Worm (Caenorhabditis elegans): Measurements from ENCODE around the gene C32C4.16.
A peak's percentile ranks its signal among the peaks of the same experiment; 100 is the strongest.

Gene C32C4.16

ce11 chrV:10659343-10659742, 12.0 kb downstream of the C32C4.16 start:
- no peak for TF ChIP-seq R02D3.7 (tag; optimal IDR thresholded peaks at IDR 0.05)
- TF ChIP-seq F13H6.1 (tag; optimal IDR thresholded peaks at IDR 0.05), result no peak
- no peak for TF ChIP-seq mdl-1 (tag; optimal IDR thresholded peaks at IDR 0.05)
- no peak for TF ChIP-seq fos-1 (tag; optimal IDR thresholded peaks at IDR 0.05)
- no peak for TF ChIP-seq C34F6.9 (tag; optimal IDR thresholded peaks at IDR 0.05)
- no peak for TF ChIP-seq unc-62 (GFP tag; optimal IDR thresholded peaks at IDR 0.05)
- no peak for TF ChIP-seq nhr-25 (tag; optimal IDR thresholded peaks at IDR 0.05)
- TF ChIP-seq peb-1 (tag; optimal IDR thresholded peaks at IDR 0.05), result no peak
- no peak for TF ChIP-seq ceh-82 (tag; optimal IDR thresholded peaks at IDR 0.05)
- TF ChIP-seq nhr-12 (tag; optimal IDR thresholded peaks at IDR 0.05), result no peak
- TF ChIP-seq nhr-23 (tag; optimal IDR thresholded peaks at IDR 0.05), result no peak
- TF ChIP-seq dmd-4 (tag; optimal IDR thresholded peaks at IDR 0.05), result no peak
- TF ChIP-seq sma-9 (GFP tag; optimal IDR thresholded peaks at IDR 0.05), result no peak
- TF ChIP-seq sma-9 (tag; optimal IDR thresholded peaks at IDR 0.05), result no peak
- TF ChIP-seq nhr-6 (tag; optimal IDR thresholded peaks at IDR 0.05), result no peak
- no peak for TF ChIP-seq nhr-11 (tag; optimal IDR thresholded peaks at IDR 0.05)

- TF ChIP-seq mdl-1 (tag; optimal IDR thresholded peaks at IDR 0.05), result no peak
- TF ChIP-seq unc-55 (GFP tag; optimal IDR thresholded peaks at IDR 0.05), result peak; percentile 43
- TF ChIP-seq nhr-129 (tag; optimal IDR thresholded peaks at IDR 0.05), result peak; percentile 37
- peak in 1 of 2 experiments; percentile 71 for TF ChIP-seq lsy-2 (tag; optimal IDR thresholded peaks at IDR 0.05)
- TF ChIP-seq ztf-4 (tag; optimal IDR thresholded peaks at IDR 0.05), result no peak
- TF ChIP-seq Y55F3AM.14 (GFP tag; optimal IDR thresholded peaks at IDR 0.05), result no peak
- TF ChIP-seq lin-13 (GFP tag; optimal IDR thresholded peaks at IDR 0.05), result no peak
- no peak for TF ChIP-seq nhr-10 (tag; optimal IDR thresholded peaks at IDR 0.05)
- TF ChIP-seq C34F6.9 (tag; optimal IDR thresholded peaks at IDR 0.05), result peak; percentile 31
- TF ChIP-seq gmeb-1 (tag; optimal IDR thresholded peaks at IDR 0.05), result peak; percentile 73
- TF ChIP-seq fos-1 (tag; optimal IDR thresholded peaks at IDR 0.05), result no peak
Measured at ce11 chrV:10661417-10661945, 14.1 kb downstream of the C32C4.16 start, which contains the start of gene sqv-4. Gene sqv-4, minus strand, starts transcription at chrV:10661467.

- TF ChIP-seq C34F6.9 (tag; optimal IDR thresholded peaks at IDR 0.05) (no peak), skn-1 (tag; optimal IDR thresholded peaks at IDR 0.05) (no peak), blmp-1 (tag; optimal IDR thresholded peaks at IDR 0.05; ENCODE audit: insufficient read depth) (peak; percentile 79), crh-2 (tag; optimal IDR thresholded peaks at IDR 0.05) (no peak), nhr-11 (tag; optimal IDR thresholded peaks at IDR 0.05) (no peak)
Measured at ce11 chrV:10662000-10662399, 14.6 kb downstream of the C32C4.16 start.

- TF ChIP-seq nhr-10 (tag; optimal IDR thresholded peaks at IDR 0.05) (no peak), mab-5 (tag; optimal IDR thresholded peaks at IDR 0.05) (no peak), elt-3 (tag; optimal IDR thresholded peaks at IDR 0.05) (no peak), ZK546.5 (tag; optimal IDR thresholded peaks at IDR 0.05) (no peak), nhr-6 (tag; optimal IDR thresholded peaks at IDR 0.05) (no peak), nhr-25 (tag; optimal IDR thresholded peaks at IDR 0.05) (no peak)
Measured at ce11 chrV:10664271-10664670, 16.9 kb downstream of the C32C4.16 start.

ce11 chrV:10667284-10667683, 19.9 kb downstream of the C32C4.16 start, which contains the start of gene twk-12:
Gene twk-12, plus strand, starts transcription at chrV:10667584.
- TF ChIP-seq nhr-237 (tag; optimal IDR thresholded peaks at IDR 0.05) (no peak), unc-39 (tag; optimal IDR thresholded peaks at IDR 0.05) (no peak), lin-11 (tag; optimal IDR thresholded peaks at IDR 0.05) (no peak), ama-1 (optimal IDR thresholded peaks at IDR 0.05) (no peak), lin-13 (GFP tag; optimal IDR thresholded peaks at IDR 0.05) (no peak), sma-3 (GFP tag; optimal IDR thresholded peaks at IDR 0.05) (no peak)

- TF ChIP-seq nhr-23 (tag; optimal IDR thresholded peaks at IDR 0.05) (no peak), gmeb-1 (tag; optimal IDR thresholded peaks at IDR 0.05) (no peak), ZK546.5 (tag; optimal IDR thresholded peaks at IDR 0.05) (no peak), unc-62 (GFP tag; optimal IDR thresholded peaks at IDR 0.05) (no peak), ama-1 (optimal IDR thresholded peaks at IDR 0.05) (no peak), blmp-1 (tag; optimal IDR thresholded peaks at IDR 0.05; ENCODE audit: insufficient read depth) (no peak), mbf-1 (tag; optimal IDR thresholded peaks at IDR 0.05) (no peak), mab-5 (tag; optimal IDR thresholded peaks at IDR 0.05) (no peak), elt-1 (tag; optimal IDR thresholded peaks at IDR 0.05) (no peak), egl-27 (tag; optimal IDR thresholded peaks at IDR 0.05) (no peak), ztf-11 (tag; optimal IDR thresholded peaks at IDR 0.05) (no peak), aly-2 (tag; optimal IDR thresholded peaks at IDR 0.05) (no peak)
Measured at ce11 chrV:10670817-10671216, 23.5 kb downstream of the C32C4.16 start.

Data from whole organism, L2 larva.